Fruit fly (Drosophila melanogaster): Measurements from ENCODE around the gene CG3610.
A peak's percentile ranks its signal among the peaks of the same experiment; 100 is the strongest.

Gene CG3610

DNA sequence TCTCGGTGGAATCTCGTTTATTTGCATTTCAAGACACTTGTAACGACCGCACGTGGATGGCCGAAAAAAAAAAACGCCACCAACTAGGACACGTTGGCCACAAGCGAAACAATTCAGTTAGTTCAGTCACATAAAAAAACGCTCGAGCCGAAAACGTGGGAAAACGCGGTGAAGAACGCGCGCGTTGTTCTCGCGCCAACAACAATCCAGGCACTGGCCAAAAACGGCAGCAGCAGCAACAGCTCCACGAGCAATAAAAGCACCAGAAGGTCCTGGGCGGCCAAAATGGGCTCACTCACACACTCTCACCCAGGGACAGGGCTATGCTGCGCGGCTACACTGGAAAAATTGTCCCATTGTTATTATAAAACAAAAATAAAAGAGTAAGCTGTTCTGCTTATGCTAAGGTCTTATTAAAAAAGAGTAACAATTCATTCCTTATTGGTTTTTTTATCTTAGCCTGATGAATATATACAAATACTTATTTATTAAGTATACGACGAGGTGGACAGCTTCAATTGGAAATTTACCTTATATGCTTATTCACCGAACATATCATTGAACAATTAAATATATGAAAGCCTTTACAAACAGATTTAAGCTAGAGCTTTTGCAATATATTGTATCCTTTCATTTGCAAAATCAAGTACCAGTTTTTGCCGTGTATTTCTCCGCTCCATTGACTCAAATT lies 30.6 kb downstream of the CG3610 start, which contains the start of gene btsz (continued):
- no peak for TF ChIP-seq gro (GFP tag; optimal IDR thresholded peaks at IDR 0.05)
- TF ChIP-seq Kr (GFP tag; optimal IDR thresholded peaks at IDR 0.05) = no peak
- TF ChIP-seq CG12104 (GFP tag; optimal IDR thresholded peaks at IDR 0.05) = peak; percentile 35
- peak; percentile 13 for TF ChIP-seq CG9817 (tag; optimal IDR thresholded peaks at IDR 0.05)
- TF ChIP-seq Nf-YC (tag; optimal IDR thresholded peaks at IDR 0.05) = peak; percentile 48
- TF ChIP-seq dimm (GFP tag; IDR thresholded peaks at IDR 0.05) = no peak
- no peak for TF ChIP-seq CG2202 (tag; optimal IDR thresholded peaks at IDR 0.05)
- TF ChIP-seq E2f1 (GFP tag; IDR thresholded peaks at IDR 0.05) = no peak
- TF ChIP-seq CG5953 (GFP tag; IDR thresholded peaks at IDR 0.05) = no peak
- TF ChIP-seq sd (tag; optimal IDR thresholded peaks at IDR 0.05) = peak; percentile 6
- no peak for TF ChIP-seq GATAe (GFP tag; conservative IDR thresholded peaks at IDR 0.05)
- TF ChIP-seq CG4730 (GFP tag; IDR thresholded peaks at IDR 0.05) = no peak
- peak; percentile 37 for TF ChIP-seq CG6854 (GFP tag; optimal IDR thresholded peaks at IDR 0.05)
- no peak for TF ChIP-seq CG2129 (GFP tag; IDR thresholded peaks at IDR 0.05; ENCODE audit: partially characterized antibody)
- TF ChIP-seq gem (tag; optimal IDR thresholded peaks at IDR 0.05) = peak; percentile 67
- TF ChIP-seq CG11695 (GFP tag; IDR thresholded peaks at IDR 0.05) = 0 out of 3 replicates have a peak, but pooled peaks have one; percentile 7
- TF ChIP-seq CG1233 (GFP tag; optimal IDR thresholded peaks at IDR 0.05) = peak; percentile 13
- peak; percentile 46 for TF ChIP-seq CG13775 (GFP tag; optimal IDR thresholded peaks at IDR 0.05)
- TF ChIP-seq CG13123 (GFP tag; optimal IDR thresholded peaks at IDR 0.05) = no peak
- no peak for TF ChIP-seq usp (GFP tag; optimal IDR thresholded peaks at IDR 0.05)
- TF ChIP-seq Meics (GFP tag; optimal IDR thresholded peaks at IDR 0.05) = peak; percentile 79
- peak; percentile 32 for TF ChIP-seq abd-A (tag; optimal IDR thresholded peaks at IDR 0.05)
- no peak for TF ChIP-seq CG10431 (GFP tag; optimal IDR thresholded peaks at IDR 0.05)
- TF ChIP-seq Drgx (GFP tag; IDR thresholded peaks at IDR 0.05) = no peak
- TF ChIP-seq CG15696 (tag; optimal IDR thresholded peaks at IDR 0.05) = no peak
- no peak for TF ChIP-seq Rfx (GFP tag; IDR thresholded peaks at IDR 0.05)
- TF ChIP-seq Atf6 (GFP tag; IDR thresholded peaks at IDR 0.05) = 0 out of 2 replicates have a peak, but pooled peaks have one; percentile 16
- TF ChIP-seq CG32532 (GFP tag; IDR thresholded peaks at IDR 0.05) = no peak
- no peak for TF ChIP-seq CG4617 (GFP tag; optimal IDR thresholded peaks at IDR 0.05; ENCODE audit: borderline replicate concordance)
- no peak for TF ChIP-seq org-1 (GFP tag; optimal IDR thresholded peaks at IDR 0.05)
- no peak for TF ChIP-seq CG12219 (GFP tag; optimal IDR thresholded peaks at IDR 0.05)
- TF ChIP-seq CG13296 (GFP tag; optimal IDR thresholded peaks at IDR 0.05) = peak; percentile 64
- TF ChIP-seq insv (GFP tag; optimal IDR thresholded peaks at IDR 0.05) = no peak
- TF ChIP-seq caup (GFP tag; optimal IDR thresholded peaks at IDR 0.05; ENCODE audit: severe bottlenecking) = peak; percentile 53
- no peak for TF ChIP-seq zf30C (GFP tag; optimal IDR thresholded peaks at IDR 0.05)
- TF ChIP-seq Fer1 (GFP tag; optimal IDR thresholded peaks at IDR 0.05) = peak; percentile 68
- TF ChIP-seq ind (GFP tag; optimal IDR thresholded peaks at IDR 0.05) = peak; percentile 44
- TF ChIP-seq CG10565 (GFP tag; optimal IDR thresholded peaks at IDR 0.05) = no peak
- no peak for TF ChIP-seq ab (GFP tag; optimal IDR thresholded peaks at IDR 0.05)
- no peak for TF ChIP-seq chm (GFP tag; IDR thresholded peaks at IDR 0.05)
- no peak for TF ChIP-seq CG14860 (GFP tag; IDR thresholded peaks at IDR 0.05; ENCODE audit: partially characterized antibody)
- no peak for TF ChIP-seq vnd (GFP tag; IDR thresholded peaks at IDR 0.05; ENCODE audit: partially characterized antibody)
- peak; percentile 17 for TF ChIP-seq Dip3 (GFP tag; optimal IDR thresholded peaks at IDR 0.05)
- no peak; the same call in 1 of the 2 replicates for TF ChIP-seq amos (GFP tag; IDR thresholded peaks at IDR 0.05; ENCODE audit: partially characterized antibody)
- peak; percentile 54 for TF ChIP-seq CG13424 (tag; optimal IDR thresholded peaks at IDR 0.05)
- TF ChIP-seq CG30403 (GFP tag; optimal IDR thresholded peaks at IDR 0.05) = peak; percentile 66
- TF ChIP-seq crol (GFP tag; IDR thresholded peaks at IDR 0.05) = no peak
- TF ChIP-seq Hr51 (GFP tag; optimal IDR thresholded peaks at IDR 0.05) = peak in 1 of 2 experiments; percentile 60
- no peak for TF ChIP-seq CG4707 (GFP tag; optimal IDR thresholded peaks at IDR 0.05)
